Fruit fly (Drosophila melanogaster) whole organism, prepupa: Measurements from ENCODE around the gene CG14853.

Source experiments
- CG10669 ChIP-seq: fragments of 200-800 bp; sonication (Bioruptor generic); optimal IDR thresholded peaks from 3 replicates; lab custom pipeline; 2018; ENCODE audit warnings: missing biosample characterization, mild to moderate bottlenecking, missing genetic modification characterization, moderate library complexity
- CG11294 ChIP-seq: fragments of 200-800 bp; sonication (Bioruptor generic); IDR thresholded peaks from 2 replicates; pipeline ENCODE4 v1.3.6; 2022; ENCODE audit warnings: missing biosample characterization, missing genetic modification characterization
- CG11762 ChIP-seq: fragments of 200-800 bp; sonication (Bioruptor generic); optimal IDR thresholded peaks from 3 replicates; lab custom pipeline; 2016; ENCODE audit warnings: missing biosample characterization, missing genetic modification characterization; ENCODE audit not compliant: insufficient read depth
- CG15336 ChIP-seq: fragments of 200-800 bp; sonication (Bioruptor generic); IDR thresholded peaks from 2 replicates; pipeline ENCODE4 v1.3.6; 2022; ENCODE audit warnings: missing biosample characterization, missing genetic modification characterization
- CG1621 ChIP-seq: fragments of 200-800 bp; sonication (Bioruptor generic); optimal IDR thresholded peaks from 3 replicates; lab custom pipeline; 2018; ENCODE audit warnings: missing biosample characterization, mild to moderate bottlenecking, missing genetic modification characterization
- CG16779 ChIP-seq: fragments of 200-800 bp; sonication (Bioruptor generic); optimal IDR thresholded peaks from 3 replicates; lab custom pipeline; 2017; ENCODE audit warnings: missing biosample characterization, mild to moderate bottlenecking, missing genetic modification characterization
- CG3032 ChIP-seq: fragments of 200-800 bp; optimal IDR thresholded peaks from 2 replicates; lab custom pipeline; 2019; ENCODE audit warnings: missing biosample characterization, mild to moderate bottlenecking, missing genetic modification characterization, moderate library complexity
- CG31627 ChIP-seq: fragments of 200-800 bp; sonication (Bioruptor generic); optimal IDR thresholded peaks from 3 replicates; lab custom pipeline; 2016; ENCODE audit warnings: missing biosample characterization, missing genetic modification characterization
- CG32006 ChIP-seq: fragments of 200-800 bp; sonication (Bioruptor generic); optimal IDR thresholded peaks from 3 replicates; lab custom pipeline; 2017; ENCODE audit warnings: missing biosample characterization, mild to moderate bottlenecking, missing genetic modification characterization
- CG34406 ChIP-seq: fragments of 200-800 bp; sonication (Bioruptor generic); optimal IDR thresholded peaks from 3 replicates; lab custom pipeline; 2016; ENCODE audit warnings: missing biosample characterization, missing genetic modification characterization
- CG3919 ChIP-seq: fragments of 200-800 bp; sonication (Bioruptor generic); optimal IDR thresholded peaks from 3 replicates; lab custom pipeline; 2016; ENCODE audit warnings: missing biosample characterization, missing genetic modification characterization
- CG4318 ChIP-seq: fragments of 200-800 bp; sonication (Bioruptor generic); optimal IDR thresholded peaks from 3 replicates; lab custom pipeline; 2017; ENCODE audit warnings: missing biosample characterization, mild to moderate bottlenecking, missing genetic modification characterization
- CG6163 ChIP-seq: fragments of 200-800 bp; sonication (Bioruptor generic); IDR thresholded peaks from 3 replicates; pipeline ENCODE4 v1.3.6; 2022; ENCODE audit warnings: missing biosample characterization, missing genetic modification characterization
- CG6792 ChIP-seq: fragments of 200-800 bp; sonication (Bioruptor generic); optimal IDR thresholded peaks from 3 replicates; lab custom pipeline; 2016; ENCODE audit warnings: missing biosample characterization, missing genetic modification characterization
- CG6808 ChIP-seq: fragments of 200-800 bp; sonication (Bioruptor generic); optimal IDR thresholded peaks from 3 replicates; lab custom pipeline; 2017; ENCODE audit warnings: missing biosample characterization, missing genetic modification characterization, mild to moderate bottlenecking, moderate library complexity, missing genetic modification reagents
- CG6854 ChIP-seq: fragments of 200-800 bp; sonication (Bioruptor generic); optimal IDR thresholded peaks from 2 replicates; lab custom pipeline; 2017; ENCODE audit warnings: missing biosample characterization, mild to moderate bottlenecking, missing genetic modification characterization
- CG8632 ChIP-seq: fragments of 200-800 bp; sonication (Bioruptor generic); optimal IDR thresholded peaks from 3 replicates; lab custom pipeline; 2016; ENCODE audit warnings: missing biosample characterization, missing genetic modification characterization
- CG9139 ChIP-seq: fragments of 200-800 bp; sonication (Bioruptor generic); optimal IDR thresholded peaks from 3 replicates; lab custom pipeline; 2017; ENCODE audit warnings: missing biosample characterization, mild to moderate bottlenecking, missing genetic modification characterization
- Eip75B ChIP-seq: fragments of 200-800 bp; sonication (Bioruptor generic); optimal IDR thresholded peaks from 3 replicates; lab custom pipeline; 2016; ENCODE audit warnings: missing biosample characterization, missing genetic modification characterization
- Eip78C ChIP-seq: fragments of 200-800 bp; sonication (Bioruptor generic); peaks from one replicate; lab custom pipeline; 2016; ENCODE audit warnings: missing biosample characterization, missing genetic modification characterization
- Eip93F ChIP-seq: fragments of 200-800 bp; sonication (Bioruptor generic); optimal IDR thresholded peaks from 2 replicates; lab custom pipeline; 2016; ENCODE audit warnings: missing biosample characterization, mild to moderate bottlenecking, missing genetic modification characterization
- Ets96B ChIP-seq: fragments of 200-800 bp; optimal IDR thresholded peaks from 2 replicates; lab custom pipeline; 2019; ENCODE audit warnings: missing biosample characterization, mild to moderate bottlenecking, missing genetic modification characterization, moderate library complexity
- Hr38 ChIP-seq: sonication (Bioruptor generic); optimal IDR thresholded peaks from 2 replicates; lab custom pipeline; 2016; ENCODE audit warnings: missing biosample characterization, missing genetic modification characterization
- Hr39 ChIP-seq: fragments of 200-800 bp; sonication (Bioruptor generic); optimal IDR thresholded peaks from 2 replicates; lab custom pipeline; 2016; ENCODE audit warnings: missing biosample characterization, missing genetic modification characterization
- Hr4 ChIP-seq: fragments of 200-800 bp; sonication (Bioruptor generic); optimal IDR thresholded peaks from 3 replicates; lab custom pipeline; 2016; ENCODE audit warnings: missing biosample characterization, missing genetic modification characterization
- Lpt ChIP-seq: fragments of 200-800 bp; sonication (Bioruptor generic); optimal IDR thresholded peaks from 3 replicates; lab custom pipeline; 2016; ENCODE audit warnings: missing biosample characterization, missing genetic modification characterization
- OdsH ChIP-seq: fragments of 200-800 bp; sonication (Bioruptor generic); optimal IDR thresholded peaks from 3 replicates; lab custom pipeline; 2016; ENCODE audit warnings: missing biosample characterization, missing genetic modification characterization
- Smox ChIP-seq: fragments of 200-800 bp; sonication (Bioruptor generic); optimal IDR thresholded peaks from 3 replicates; lab custom pipeline; 2016; ENCODE audit warnings: missing biosample characterization, missing genetic modification characterization
- Sox15 ChIP-seq: fragments of 200-800 bp; sonication (Bioruptor generic); optimal IDR thresholded peaks from 3 replicates; lab custom pipeline; 2016; ENCODE audit warnings: missing biosample characterization, missing genetic modification characterization
- acj6 ChIP-seq: fragments of 200-800 bp; sonication (Bioruptor generic); optimal IDR thresholded peaks from 3 replicates; lab custom pipeline; 2016; ENCODE audit warnings: missing biosample characterization, missing genetic modification characterization
- cyc ChIP-seq: fragments of 200-800 bp; sonication (Bioruptor generic); optimal IDR thresholded peaks from 3 replicates; lab custom pipeline; 2016; ENCODE audit warnings: missing biosample characterization, missing genetic modification characterization
- dac ChIP-seq: fragments of 200-800 bp; sonication (Bioruptor generic); optimal IDR thresholded peaks from 2 replicates; lab custom pipeline; 2017; ENCODE audit warnings: missing biosample characterization, mild to moderate bottlenecking, missing genetic modification characterization
- eg ChIP-seq: fragments of 200-800 bp; sonication (Bioruptor generic); IDR thresholded peaks from 3 replicates; pipeline ENCODE4 v1.3.6; 2022; ENCODE audit warnings: missing biosample characterization, missing genetic modification characterization
- fd59A ChIP-seq: fragments of 200-800 bp; sonication (Bioruptor generic); optimal IDR thresholded peaks from 2 replicates; lab custom pipeline; 2017; ENCODE audit warnings: missing biosample characterization, mild to moderate bottlenecking, missing genetic modification characterization, missing genetic modification reagents
- fkh ChIP-seq: fragments of 200-800 bp; sonication (Bioruptor generic); optimal IDR thresholded peaks from 3 replicates; lab custom pipeline; 2017; ENCODE audit warnings: missing biosample characterization, mild to moderate bottlenecking, missing genetic modification characterization, moderate library complexity
- lz ChIP-seq: fragments of 200-800 bp; sonication (Bioruptor generic); optimal IDR thresholded peaks from 3 replicates; lab custom pipeline; 2016; ENCODE audit warnings: missing biosample characterization, missing genetic modification characterization
- pdm3 ChIP-seq: fragments of 200-800 bp; sonication (Bioruptor generic); optimal IDR thresholded peaks from 3 replicates; lab custom pipeline; 2016; ENCODE audit warnings: missing biosample characterization, missing genetic modification characterization
- salr ChIP-seq, 2 experiments: fragments of 200-800 bp; sonication (Bioruptor generic); optimal IDR thresholded peaks; 3 replicates each; lab custom pipeline; 2016 to 2018; ENCODE audit warnings: missing biosample characterization in 2 of 2, missing genetic modification characterization in 2 of 2, mild to moderate bottlenecking in 1 of 2
- ss ChIP-seq, 2 experiments: fragments of 200-800 bp; sonication (Bioruptor generic); optimal IDR thresholded peaks; 2 replicates in 1 of 2; 3 replicates in 1 of 2; lab custom pipeline; 2017 to 2018; ENCODE audit warnings: mild to moderate bottlenecking in 2 of 2, missing biosample characterization in 2 of 2, missing genetic modification characterization in 2 of 2, moderate library complexity in 1 of 2
- svp ChIP-seq: fragments of 200-800 bp; sonication (Bioruptor generic); peaks from one replicate; lab custom pipeline; 2016; ENCODE audit warnings: missing biosample characterization, missing genetic modification characterization
- vri ChIP-seq: fragments of 200-800 bp; sonication (Bioruptor generic); optimal IDR thresholded peaks from 3 replicates; lab custom pipeline; 2016; ENCODE audit warnings: missing biosample characterization, mild to moderate bottlenecking, missing genetic modification characterization

CG14853 gene

dm6 chr3R:14649307-14650239 lies 40.1 kb downstream of the CG14853 start (continued):
- peak; percentile 83 for TF ChIP-seq eg (GFP tag; lab: Robert Waterston, UW)
- peak; percentile 43 to 90 for TF ChIP-seq salr (GFP tag; optimal IDR thresholded peaks at IDR 0.05; lab: Kevin White, UChicago)
- peak; percentile 70 for TF ChIP-seq CG3032 (tag; lab: Kevin White, UChicago)
- peak in 1 of 2 experiments; percentile 23 for TF ChIP-seq ss (GFP tag; optimal IDR thresholded peaks at IDR 0.05; lab: Kevin White, UChicago)
- peak; percentile 70 for TF ChIP-seq CG6163 (GFP tag; lab: Robert Waterston, UW)
- TF ChIP-seq lz (GFP tag; lab: Kevin White, UChicago), result peak; percentile 87
- peak; percentile 92 for TF ChIP-seq Hr4 (GFP tag; lab: Kevin White, UChicago)
- peak; percentile 61 for TF ChIP-seq fkh (GFP tag; lab: Kevin White, UChicago)
- TF ChIP-seq pdm3 (GFP tag; lab: Kevin White, UChicago), result peak; percentile 82
- TF ChIP-seq CG1621 (tag; lab: Kevin White, UChicago), result peak; percentile 58
- TF ChIP-seq Eip78C (GFP tag; lab: Kevin White, UChicago), result peak; percentile 98
- no peak for TF ChIP-seq CG9139 (GFP tag; lab: Kevin White, UChicago)
- TF ChIP-seq Hr38 (GFP tag; lab: Kevin White, UChicago), result no peak
- TF ChIP-seq Smox (GFP tag; lab: Kevin White, UChicago), result no peak
- peak; percentile 52 for TF ChIP-seq CG16779 (tag; lab: Kevin White, UChicago)
- peak; percentile 85 for TF ChIP-seq CG31627 (GFP tag; lab: Kevin White, UChicago)
- TF ChIP-seq CG6792 (GFP tag; lab: Kevin White, UChicago), result peak; percentile 84

- TF ChIP-seq CG31627 (GFP tag; lab: Kevin White, UChicago) (no peak), cyc (no peak), pdm3 (GFP tag; lab: Kevin White, UChicago) (no peak), CG34406 (GFP tag; lab: Kevin White, UChicago) (no peak), CG6854 (GFP tag; lab: Kevin White, UChicago) (no peak), ss (GFP tag; optimal IDR thresholded peaks at IDR 0.05; lab: Kevin White, UChicago) (no peak), CG11294 (GFP tag; lab: Robert Waterston, UW) (no peak), CG32006 (GFP tag; lab: Kevin White, UChicago) (no peak), Eip78C (GFP tag; lab: Kevin White, UChicago) (no peak), CG8632 (GFP tag; lab: Kevin White, UChicago) (no peak), Smox (GFP tag; lab: Kevin White, UChicago) (no peak), dac (no peak), OdsH (GFP tag; lab: Kevin White, UChicago) (no peak), fd59A (GFP tag; lab: Kevin White, UChicago) (no peak), Hr4 (GFP tag; lab: Kevin White, UChicago) (no peak), CG3919 (GFP tag; lab: Kevin White, UChicago) (no peak), lz (GFP tag; lab: Kevin White, UChicago) (no peak), CG1621 (tag; lab: Kevin White, UChicago) (no peak)
Measured at dm6 chr3R:14650367-14650766, 40.9 kb downstream of the CG14853 start.

dm6 chr3R:14651076-14651662 lies 41.7 kb downstream of the CG14853 start:
- peak; percentile 7 for TF ChIP-seq Eip75B (GFP tag; lab: Kevin White, UChicago)
- peak in 1 of 2 experiments; percentile 70 for TF ChIP-seq ss (GFP tag; optimal IDR thresholded peaks at IDR 0.05; lab: Kevin White, UChicago)
- peak; percentile 58 for TF ChIP-seq svp (GFP tag; lab: Kevin White, UChicago)
- TF ChIP-seq eg (GFP tag; lab: Robert Waterston, UW), result no peak
- TF ChIP-seq fkh (GFP tag; lab: Kevin White, UChicago), result peak; percentile 24
- no peak for TF ChIP-seq Eip78C (GFP tag; lab: Kevin White, UChicago)
- no peak for TF ChIP-seq CG1621 (tag; lab: Kevin White, UChicago)
- TF ChIP-seq dac, result no peak
- no peak for TF ChIP-seq CG11762 (GFP tag; lab: Kevin White, UChicago)
- TF ChIP-seq CG4318 (GFP tag; lab: Kevin White, UChicago), result no peak
- no peak for TF ChIP-seq Sox15
- TF ChIP-seq CG3032 (tag; lab: Kevin White, UChicago), result no peak
- TF ChIP-seq CG15336 (GFP tag; lab: Robert Waterston, UW), result no peak
- no peak for TF ChIP-seq Hr39
- TF ChIP-seq CG34406 (GFP tag; lab: Kevin White, UChicago), result no peak
- peak; percentile 88 for TF ChIP-seq CG6854 (GFP tag; lab: Kevin White, UChicago)
- no peak for TF ChIP-seq Ets96B
- no peak for TF ChIP-seq vri (GFP tag; lab: Kevin White, UChicago)
- TF ChIP-seq OdsH (GFP tag; lab: Kevin White, UChicago), result no peak
- TF ChIP-seq CG10669 (GFP tag; lab: Kevin White, UChicago), result no peak
- TF ChIP-seq Eip93F (GFP tag; lab: Kevin White, UChicago), result no peak
- no peak for TF ChIP-seq acj6 (GFP tag; lab: Kevin White, UChicago)
- TF ChIP-seq Hr4 (GFP tag; lab: Kevin White, UChicago), result no peak
- no peak for TF ChIP-seq Lpt (GFP tag; lab: Kevin White, UChicago)
- peak; percentile 23 for TF ChIP-seq CG6808 (GFP tag; lab: Kevin White, UChicago)
- no peak for TF ChIP-seq Smox (GFP tag; lab: Kevin White, UChicago)
- TF ChIP-seq CG6163 (GFP tag; lab: Robert Waterston, UW), result no peak
- TF ChIP-seq CG11294 (GFP tag; lab: Robert Waterston, UW), result no peak
